Worm (Caenorhabditis elegans) whole organism, early embryonic: ENCODE results near the gene eppl-1.

Experiments
- B0310.2 ChIP-seq: sonication (generic microtip); optimal IDR thresholded peaks from 2 replicates; lab custom pipeline; 2016; ENCODE audit warnings: mild to moderate bottlenecking, missing genetic modification characterization, missing compliant biosample characterization
- F13C5.2 ChIP-seq: sonication (generic microtip); optimal IDR thresholded peaks from 2 replicates; lab custom pipeline; 2017; ENCODE audit warnings: mild to moderate bottlenecking, missing genetic modification characterization, inconsistent platforms, missing compliant biosample characterization
- aly-1 ChIP-seq: sonication (generic microtip); optimal IDR thresholded peaks from 2 replicates; lab custom pipeline; 2016; ENCODE audit warnings: missing genetic modification characterization, missing compliant biosample characterization
- ama-1 ChIP-seq: fragments of 150-350 bp; optimal IDR thresholded peaks from 2 replicates; lab custom pipeline; 2014
- ceh-13 ChIP-seq: fragments of 200-800 bp; sonication (Bioruptor generic); optimal IDR thresholded peaks from 2 replicates; lab custom pipeline; 2018; ENCODE audit warnings: mild to moderate bottlenecking, missing genetic modification characterization, missing compliant biosample characterization
- ceh-36 ChIP-seq: sonication (generic microtip); optimal IDR thresholded peaks from 2 replicates; lab custom pipeline; 2016; ENCODE audit warnings: missing genetic modification characterization, inconsistent platforms, missing compliant biosample characterization
- ets-7 ChIP-seq: sonication (generic microtip); optimal IDR thresholded peaks from 2 replicates; lab custom pipeline; 2016; ENCODE audit warnings: missing genotype, missing genetic modification characterization, missing compliant biosample characterization
- flt-1 ChIP-seq: fragments of 200-800 bp; sonication (Bioruptor generic); IDR thresholded peaks from 2 replicates; pipeline ENCODE4 v1.3.6; 2022; ENCODE audit warnings: missing genetic modification characterization, missing compliant biosample characterization
- hmbx-1 ChIP-seq: sonication (generic microtip); optimal IDR thresholded peaks from 2 replicates; lab custom pipeline; 2016; ENCODE audit warnings: mild to moderate bottlenecking, missing genetic modification characterization, missing compliant biosample characterization
- hmg-4 ChIP-seq: fragments of 200-800 bp; sonication (Bioruptor generic); optimal IDR thresholded peaks from 2 replicates; lab custom pipeline; 2018; ENCODE audit warnings: mild to moderate bottlenecking, missing genetic modification characterization, missing compliant biosample characterization
- hnd-1 ChIP-seq: sonication (generic microtip); optimal IDR thresholded peaks from 2 replicates; lab custom pipeline; 2016; ENCODE audit warnings: missing genetic modification characterization, missing compliant biosample characterization
- pes-1 ChIP-seq: fragments of 200-800 bp; sonication (Bioruptor generic); IDR thresholded peaks from 2 replicates; pipeline ENCODE4 v1.3.6; 2022; ENCODE audit warnings: missing genetic modification reagents, missing genetic modification characterization, missing compliant biosample characterization
- scrt-1 ChIP-seq: fragments of 200-800 bp; sonication (Bioruptor generic); IDR thresholded peaks from 2 replicates; pipeline ENCODE4 v1.3.6; 2022; ENCODE audit warnings: missing genetic modification characterization, missing compliant biosample characterization
- sea-1 ChIP-seq: fragments of 200-800 bp; sonication (Bioruptor generic); conservative IDR thresholded peaks from 2 replicates; pipeline ENCODE4 v1.3.6; 2022; ENCODE audit warnings: missing genetic modification characterization, missing compliant biosample characterization
- tbx-11 ChIP-seq: fragments of 200-800 bp; sonication (Bioruptor generic); IDR thresholded peaks from 2 replicates; pipeline ENCODE4 v1.3.6; 2022; ENCODE audit warnings: missing genetic modification characterization, missing compliant biosample characterization
- tbx-37 ChIP-seq: fragments of 200-800 bp; sonication (Bioruptor generic); conservative IDR thresholded peaks from 2 replicates; pipeline ENCODE4 v1.3.6; 2022; ENCODE audit warnings: missing genetic modification reagents, missing genetic modification characterization, missing compliant biosample characterization
- tra-4 ChIP-seq: sonication (generic microtip); optimal IDR thresholded peaks from 2 replicates; lab custom pipeline; 2017; ENCODE audit warnings: missing genetic modification characterization, missing compliant biosample characterization

The eppl-1 gene

ce11 chrIV:8453178-8453577 is 1.6 kb upstream of the eppl-1 start:
- TF ChIP-seq ceh-13 (GFP tag; lab: Kevin White, UChicago) (no peak), tra-4 (no peak), hmbx-1 (tag; lab: Kevin White, UChicago) (no peak), ets-7 (tag; lab: Kevin White, UChicago) (no peak), ceh-36 (tag; lab: Kevin White, UChicago) (no peak), tbx-11 (GFP tag; lab: Robert Waterston, UW) (no peak), ama-1 (lab: Kevin White, UChicago) (no peak), hnd-1 (tag; lab: Kevin White, UChicago) (no peak), B0310.2 (tag; lab: Kevin White, UChicago) (no peak), aly-1 (tag; lab: Kevin White, UChicago) (no peak), sea-1 (GFP tag; lab: Robert Waterston, UW) (no peak), tbx-37 (GFP tag; lab: Robert Waterston, UW) (no peak), scrt-1 (GFP tag; lab: Robert Waterston, UW) (no peak), pes-1 (GFP tag; lab: Robert Waterston, UW) (no peak), hmg-4 (GFP tag; lab: Kevin White, UChicago) (no peak), flt-1 (GFP tag; lab: Robert Waterston, UW) (no peak), F13C5.2 (tag; lab: Kevin White, UChicago) (no peak)

ce11 chrIV:8450534-8450933 is 1.0 kb downstream of the eppl-1 start:
- TF ChIP-seq scrt-1 (GFP tag; lab: Robert Waterston, UW) (no peak), tra-4 (no peak)

DNA sequence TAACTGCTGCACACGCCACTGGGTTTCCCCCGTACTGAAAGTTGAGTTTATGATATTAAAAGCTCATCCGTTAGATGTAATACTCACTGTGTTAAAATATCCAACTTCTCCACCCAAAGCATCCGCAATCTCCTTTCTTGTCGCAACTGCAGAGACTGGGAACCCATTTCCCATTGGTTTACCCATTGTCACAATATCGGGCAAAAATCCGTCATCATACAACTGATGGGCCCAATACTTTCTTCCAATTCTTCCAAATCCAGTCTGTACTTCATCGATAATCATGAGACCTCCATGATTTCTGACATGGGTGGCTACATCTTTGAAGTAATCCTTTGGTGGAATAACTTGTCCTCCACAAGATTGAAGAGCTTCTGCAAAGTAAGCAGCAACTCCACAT is 1.7 kb downstream of the eppl-1 start:
- TF ChIP-seq tbx-37 (GFP tag; lab: Robert Waterston, UW) (no peak), ceh-13 (GFP tag; lab: Kevin White, UChicago) (no peak), sea-1 (GFP tag; lab: Robert Waterston, UW) (no peak), pes-1 (GFP tag; lab: Robert Waterston, UW) (no peak)

DNA sequence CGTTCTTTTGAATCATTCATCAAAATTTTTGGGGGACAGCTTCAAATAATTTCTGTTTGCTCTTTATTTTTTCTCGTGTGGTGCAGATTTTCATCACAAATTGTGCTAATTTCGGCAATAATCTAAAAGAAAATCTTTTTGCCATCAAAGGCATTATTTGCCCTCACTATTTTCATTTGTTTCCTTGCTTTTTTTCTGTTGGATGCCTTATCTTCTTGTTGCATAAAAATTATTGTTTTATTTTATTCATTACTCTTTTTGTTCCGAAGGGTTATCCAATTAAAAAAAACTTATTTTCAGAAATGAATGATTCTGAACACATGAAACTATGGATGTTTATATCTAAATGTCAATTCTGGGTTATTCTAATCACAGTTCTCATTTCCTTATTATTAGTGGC is 4.7 kb downstream of the eppl-1 start, which contains the start of gene T01B11.1:
Gene T01B11.1 (plus strand): TSS at position 301 of the 400 bp plus-strand sequence.
- no peak for TF ChIP-seq tbx-11 (GFP tag; lab: Robert Waterston, UW)
- TF ChIP-seq ceh-36 (tag; lab: Kevin White, UChicago): no peak
- TF ChIP-seq aly-1 (tag; lab: Kevin White, UChicago): no peak
- no peak for TF ChIP-seq B0310.2 (tag; lab: Kevin White, UChicago)
- no peak for TF ChIP-seq ets-7 (tag; lab: Kevin White, UChicago)

- TF ChIP-seq tbx-37 (GFP tag; lab: Robert Waterston, UW) (no peak), hnd-1 (tag; lab: Kevin White, UChicago) (no peak), sea-1 (GFP tag; lab: Robert Waterston, UW) (no peak), F13C5.2 (tag; lab: Kevin White, UChicago) (peak; percentile 69), ama-1 (lab: Kevin White, UChicago) (peak; percentile 36), flt-1 (GFP tag; lab: Robert Waterston, UW) (peak; percentile 37; the same call in 1 of the 2 replicates), ceh-36 (tag; lab: Kevin White, UChicago) (no peak), pes-1 (GFP tag; lab: Robert Waterston, UW) (no peak), ceh-13 (GFP tag; lab: Kevin White, UChicago) (no peak), hmbx-1 (tag; lab: Kevin White, UChicago) (peak; percentile 27), tra-4 (no peak), scrt-1 (GFP tag; lab: Robert Waterston, UW) (0 out of 2 replicates have a peak, but pooled peaks have one; percentile 38), ets-7 (tag; lab: Kevin White, UChicago) (no peak), hmg-4 (GFP tag; lab: Kevin White, UChicago) (peak; percentile 77), tbx-11 (GFP tag; lab: Robert Waterston, UW) (no peak), B0310.2 (tag; lab: Kevin White, UChicago) (peak; percentile 37), aly-1 (tag; lab: Kevin White, UChicago) (no peak)
Observed at ce11 chrIV:8432709-8433108, 18.9 kb downstream of the eppl-1 start, which contains the start of the genes T26A8.4 and pdtf-1. TSS of gene T26A8.4 (minus strand) at chrIV:8432893. TSS of gene pdtf-1 (plus strand) at chrIV:8433038.

ce11 chrIV:8431567-8432458 is 19.7 kb downstream of the eppl-1 start:
- TF ChIP-seq aly-1 (tag; lab: Kevin White, UChicago) (peak; percentile 11), hnd-1 (tag; lab: Kevin White, UChicago) (no peak), ama-1 (lab: Kevin White, UChicago) (peak; percentile 51), tbx-11 (GFP tag; lab: Robert Waterston, UW) (no peak), flt-1 (GFP tag; lab: Robert Waterston, UW) (0 out of 2 replicates have a peak, but pooled peaks have one; percentile 35), ceh-13 (GFP tag; lab: Kevin White, UChicago) (no peak), hmg-4 (GFP tag; lab: Kevin White, UChicago) (no peak), pes-1 (GFP tag; lab: Robert Waterston, UW) (no peak; the same call in 1 of the 2 replicates), hmbx-1 (tag; lab: Kevin White, UChicago) (no peak), F13C5.2 (tag; lab: Kevin White, UChicago) (no peak), sea-1 (GFP tag; lab: Robert Waterston, UW) (no peak; the same call in 1 of the 2 replicates), ceh-36 (tag; lab: Kevin White, UChicago) (no peak), tra-4 (no peak), ets-7 (tag; lab: Kevin White, UChicago) (no peak), B0310.2 (tag; lab: Kevin White, UChicago) (no peak), tbx-37 (GFP tag; lab: Robert Waterston, UW) (0 out of 2 replicates have a peak, but pooled peaks have one; percentile 10)
